Fruit fly (Drosophila melanogaster): Measurements from ENCODE around the gene CG32815.

The CG32815 gene

DNA sequence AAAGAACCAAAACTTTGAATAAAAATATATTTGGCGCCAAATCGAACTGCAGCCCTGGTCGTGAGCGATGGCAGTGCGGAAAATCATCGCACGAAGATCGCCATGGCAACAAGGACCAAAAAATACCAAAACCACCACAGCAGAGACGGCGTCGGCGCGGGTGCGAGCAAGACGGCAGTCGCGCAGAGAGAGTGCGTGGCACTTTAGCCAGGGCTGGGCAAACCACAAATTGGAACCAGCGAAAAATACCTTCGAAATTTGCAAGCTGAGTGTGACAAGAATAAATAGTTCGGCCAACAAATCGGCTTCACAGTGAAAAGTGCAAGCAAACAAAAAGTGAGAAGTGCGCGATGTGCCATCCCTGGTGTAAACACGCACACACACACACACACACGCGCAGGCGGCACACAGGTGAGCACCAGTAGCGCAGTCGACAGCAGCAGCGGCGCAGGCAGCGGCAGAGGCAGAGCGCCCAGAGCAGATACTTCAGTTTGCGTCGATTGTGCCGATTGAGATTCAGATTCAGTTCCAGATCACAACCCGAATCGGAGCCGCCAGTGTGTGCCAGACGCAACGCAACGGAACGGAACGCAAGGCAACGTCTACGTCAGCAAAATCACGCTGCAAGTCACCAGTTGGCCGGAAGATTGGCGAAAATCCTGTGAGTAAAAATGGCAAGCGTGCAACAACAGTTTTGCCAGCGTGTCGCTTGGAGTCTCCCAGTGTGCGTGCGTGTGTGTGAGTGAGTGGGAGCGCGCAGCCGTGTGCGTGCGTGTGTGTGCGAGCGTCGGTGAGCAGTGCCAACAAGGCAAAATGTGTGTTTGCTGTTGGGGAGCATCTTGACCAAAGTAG is 3.0 kb downstream of the CG32815 start, which contains the start of gene TRAM:
Gene TRAM (plus strand): TSS at position 184 of the 852 bp plus-strand sequence.
- TF ChIP-seq CG15073 (GFP tag; optimal IDR thresholded peaks at IDR 0.05) (peak; percentile 83), Gug (GFP tag; IDR thresholded peaks at IDR 0.05) (peak; percentile 99), wek (GFP tag; optimal IDR thresholded peaks at IDR 0.05) (peak; percentile 94), stwl (tag; optimal IDR thresholded peaks at IDR 0.05) (peak; percentile 62), trem (tag; optimal IDR thresholded peaks at IDR 0.05) (peak; percentile 94), Nf-YC (tag; optimal IDR thresholded peaks at IDR 0.05) (peak; percentile 91), esg (GFP tag; conservative IDR thresholded peaks at IDR 0.05) (peak; percentile 99), corto (GFP tag; optimal IDR thresholded peaks at IDR 0.05) (no peak), CG4707 (GFP tag; optimal IDR thresholded peaks at IDR 0.05) (peak; percentile 91), HLH54F (GFP tag; optimal IDR thresholded peaks at IDR 0.05) (peak; percentile 98), NFAT (GFP tag; IDR thresholded peaks at IDR 0.05) (peak; percentile 98), CG12236 (GFP tag; optimal IDR thresholded peaks at IDR 0.05) (peak; percentile 96), CG32767 (GFP tag; IDR thresholded peaks at IDR 0.05) (peak; percentile 99), CG2889 (GFP tag; IDR thresholded peaks at IDR 0.05) (peak; percentile 99), crol (GFP tag; IDR thresholded peaks at IDR 0.05) (peak; percentile 88), pnt (GFP tag; optimal IDR thresholded peaks at IDR 0.05) (peak; percentile 98), E2f2 (GFP tag; IDR thresholded peaks at IDR 0.05) (peak; percentile 96), NC2β (GFP tag; optimal IDR thresholded peaks at IDR 0.05) (peak; percentile 95), ac (GFP tag; optimal IDR thresholded peaks at IDR 0.05) (peak; percentile 95), ind (GFP tag; optimal IDR thresholded peaks at IDR 0.05) (peak; percentile 99), prd (optimal IDR thresholded peaks at IDR 0.05) (no peak), prd (GFP tag; IDR thresholded peaks at IDR 0.05) (peak; percentile 100), CG2202 (tag; optimal IDR thresholded peaks at IDR 0.05) (peak; percentile 96), Deaf1 (tag; optimal IDR thresholded peaks at IDR 0.05) (peak; percentile 76), CG7372 (GFP tag; IDR thresholded peaks at IDR 0.05) (peak; percentile 99), CG1233 (GFP tag; optimal IDR thresholded peaks at IDR 0.05) (peak; percentile 97), ranshi (GFP tag; IDR thresholded peaks at IDR 0.05) (peak; percentile 99), da (GFP tag; optimal IDR thresholded peaks at IDR 0.05) (peak; percentile 98), CG18764 (GFP tag; optimal IDR thresholded peaks at IDR 0.05) (peak; percentile 97), CG11398 (GFP tag; optimal IDR thresholded peaks at IDR 0.05) (peak; percentile 98), CG13123 (GFP tag; optimal IDR thresholded peaks at IDR 0.05) (peak; percentile 96), CG10654 (GFP tag; optimal IDR thresholded peaks at IDR 0.05) (peak; percentile 98), croc (GFP tag; conservative IDR thresholded peaks at IDR 0.05) (peak; percentile 99), CG18476 (GFP tag; optimal IDR thresholded peaks at IDR 0.05) (peak; percentile 94), Fer1 (GFP tag; optimal IDR thresholded peaks at IDR 0.05) (peak; percentile 98), run (tag; optimal IDR thresholded peaks at IDR 0.05) (peak; percentile 89), CG7357 (GFP tag; IDR thresholded peaks at IDR 0.05) (peak; percentile 96), CG3163 (GFP tag; optimal IDR thresholded peaks at IDR 0.05) (peak; percentile 91), CG2116 (GFP tag; optimal IDR thresholded peaks at IDR 0.05) (peak; percentile 87), CG4424 (GFP tag; optimal IDR thresholded peaks at IDR 0.05) (peak; percentile 98), Jarid2 (GFP tag; optimal IDR thresholded peaks at IDR 0.05) (peak; percentile 85), twi (tag; optimal IDR thresholded peaks at IDR 0.05) (peak; percentile 90), Ets65A (GFP tag) (peak; percentile 100), tll (GFP tag; optimal IDR thresholded peaks at IDR 0.05) (peak; percentile 40 to 72), schlank (tag; optimal IDR thresholded peaks at IDR 0.05) (peak; percentile 97), nerfin-1 (tag; optimal IDR thresholded peaks at IDR 0.05) (peak; percentile 95), fd96Cb (tag; optimal IDR thresholded peaks at IDR 0.05) (peak; percentile 96), HmgD (GFP tag; optimal IDR thresholded peaks at IDR 0.05) (peak; percentile 98), lilli (GFP tag; optimal IDR thresholded peaks at IDR 0.05) (peak; percentile 99), Myb (GFP tag; optimal IDR thresholded peaks at IDR 0.05) (peak; percentile 93)
